Fruit fly (Drosophila melanogaster): ENCODE measurements around the gene RluA-2.

Gene RluA-2

dm6 chr2L:10519225-10519624, 42.4 kb downstream of the RluA-2 start (continued):
- TF ChIP-seq Ssrp (tag; optimal IDR thresholded peaks at IDR 0.05) (peak; percentile 33), CG2875 (GFP tag; optimal IDR thresholded peaks at IDR 0.05) (no peak), CG5245 (GFP tag; optimal IDR thresholded peaks at IDR 0.05) (no peak), dysf (GFP tag; IDR thresholded peaks at IDR 0.05) (peak; percentile 82), vvl (GFP tag; IDR thresholded peaks at IDR 0.05) (peak; percentile 85), da (GFP tag; optimal IDR thresholded peaks at IDR 0.05) (no peak), ato (GFP tag; IDR thresholded peaks at IDR 0.05; ENCODE audit: partially characterized antibody) (no peak), ems (GFP tag; optimal IDR thresholded peaks at IDR 0.05) (no peak), wek (GFP tag; optimal IDR thresholded peaks at IDR 0.05) (no peak), CrebB (tag; optimal IDR thresholded peaks at IDR 0.05) (peak; percentile 8), CG7745 (tag; optimal IDR thresholded peaks at IDR 0.05) (no peak), fd96Cb (tag; optimal IDR thresholded peaks at IDR 0.05) (peak; percentile 29), CG9876 (GFP tag; optimal IDR thresholded peaks at IDR 0.05) (no peak), CG13296 (GFP tag; optimal IDR thresholded peaks at IDR 0.05) (peak; percentile 59), insv (GFP tag; optimal IDR thresholded peaks at IDR 0.05) (no peak), BtbVII (GFP tag; optimal IDR thresholded peaks at IDR 0.05) (peak; percentile 55), CG6175 (GFP tag; IDR thresholded peaks at IDR 0.05) (no peak), unpg (GFP tag; optimal IDR thresholded peaks at IDR 0.05) (peak; percentile 67), sisA (GFP tag; IDR thresholded peaks at IDR 0.05) (peak; percentile 62), cas (GFP tag; IDR thresholded peaks at IDR 0.05) (no peak), CG32532 (GFP tag; IDR thresholded peaks at IDR 0.05) (peak; percentile 75), CG4424 (GFP tag; optimal IDR thresholded peaks at IDR 0.05) (peak; percentile 40), Abd-B (GFP tag; optimal IDR thresholded peaks at IDR 0.05) (peak; percentile 7), Dbx (GFP tag; IDR thresholded peaks at IDR 0.05) (peak; percentile 70; the same call in 1 of the 3 replicates), usp (GFP tag; optimal IDR thresholded peaks at IDR 0.05) (no peak), HLH3B (GFP tag; IDR thresholded peaks at IDR 0.05) (peak; percentile 71), CG16813 (GFP tag; IDR thresholded peaks at IDR 0.05; ENCODE audit: partially characterized antibody) (no peak), bsh (GFP tag; optimal IDR thresholded peaks at IDR 0.05) (peak in 1 of 2 experiments; percentile 52), mld (GFP tag; IDR thresholded peaks at IDR 0.05; ENCODE audit: partially characterized antibody) (no peak), C15 (GFP tag; IDR thresholded peaks at IDR 0.05) (no peak), eyg (GFP tag; optimal IDR thresholded peaks at IDR 0.05) (no peak), CG16779 (GFP tag; IDR thresholded peaks at IDR 0.05) (no peak), Taf1 (GFP tag; IDR thresholded peaks at IDR 0.05) (peak; percentile 26; the same call in 1 of the 2 replicates), H2.0 (GFP tag; IDR thresholded peaks at IDR 0.05) (peak; percentile 53; the same call in 1 of the 2 replicates), ro (GFP tag; IDR thresholded peaks at IDR 0.05) (peak; percentile 42), sug (tag; optimal IDR thresholded peaks at IDR 0.05) (peak; percentile 30), pan (optimal IDR thresholded peaks at IDR 0.05) (no peak), pan (GFP tag; optimal IDR thresholded peaks at IDR 0.05 in 1 of 2, IDR thresholded peaks at IDR 0.05 in 1 of 2) (peak in 1 of 2 experiments; percentile 70), Ets65A (GFP tag) (peak; percentile 68), gro (GFP tag; optimal IDR thresholded peaks at IDR 0.05) (peak; percentile 59), p53 (GFP tag; optimal IDR thresholded peaks at IDR 0.05) (no peak), zfh1 (GFP tag; IDR thresholded peaks at IDR 0.05) (peak; percentile 56; the same call in 2 of the 3 replicates), Hsf (GFP tag; optimal IDR thresholded peaks at IDR 0.05) (peak; percentile 41), Elba2 (GFP tag; optimal IDR thresholded peaks at IDR 0.05) (no peak), CG42726 (GFP tag; IDR thresholded peaks at IDR 0.05; ENCODE audit: partially characterized antibody) (no peak), Drgx (GFP tag; IDR thresholded peaks at IDR 0.05) (peak; percentile 75; the same call in 1 of the 2 replicates), CG17359 (tag; optimal IDR thresholded peaks at IDR 0.05) (peak; percentile 74), wor (GFP tag; IDR thresholded peaks at IDR 0.05) (no peak), peb (GFP tag; IDR thresholded peaks at IDR 0.05) (no peak), Fer3 (tag; optimal IDR thresholded peaks at IDR 0.05) (peak; percentile 76), sima (GFP tag; optimal IDR thresholded peaks at IDR 0.05) (no peak), klu (GFP tag; IDR thresholded peaks at IDR 0.05) (0 out of 2 replicates have a peak, but pooled peaks have one; percentile 24)
